Worm (Caenorhabditis elegans) whole organism, young adult: ENCODE results near the gene dct-6.

Source experiments
- F23B12.7 ChIP-seq: sonication (generic microtip); optimal IDR thresholded peaks from 2 replicates; lab custom pipeline; 2017; ENCODE audit warnings: missing genetic modification characterization, mild to moderate bottlenecking, missing compliant biosample characterization, antibody characterized with exemption, moderate library complexity; ENCODE audit not compliant: insufficient read depth
- ama-1 ChIP-seq, 3 experiments: fragments of 150-350 bp in 1 of 3; sonication (generic microtip) in 2 of 3; optimal IDR thresholded peaks; 2 replicates each; lab custom pipeline; 2014 to 2018; ENCODE audit warnings: missing biosample characterization in 2 of 3, missing genetic modification characterization in 2 of 3, missing genetic modification reagents in 2 of 3
- cebp-1 ChIP-seq, 2 experiments: fragments of 200-800 bp in 1 of 2; sonication (Bioruptor generic) in 1 of 2; sonication (generic microtip) in 1 of 2; IDR thresholded peaks in 1 of 2; optimal IDR thresholded peaks in 1 of 2; 2 replicates each; pipeline versions ENCODE4 v1.3.6 to Lab custom; 2017 to 2022; ENCODE audit warnings: missing compliant biosample characterization in 2 of 2, missing genetic modification characterization in 2 of 2, mild to moderate bottlenecking in 1 of 2, missing genetic modification reagents in 1 of 2, moderate library complexity in 1 of 2
- efl-1 ChIP-seq: fragments of 150-350 bp; optimal IDR thresholded peaks from 2 replicates; lab custom pipeline; 2014; ENCODE audit warnings: missing biosample characterization, missing genetic modification reagents, missing genetic modification characterization
- ets-4 ChIP-seq: fragments of 200-800 bp; sonication (Bioruptor generic); optimal IDR thresholded peaks from 2 replicates; lab custom pipeline; 2018; ENCODE audit warnings: mild to moderate bottlenecking, missing genetic modification characterization, missing compliant biosample characterization
- lir-1 ChIP-seq: fragments of 200-800 bp; sonication (Bioruptor generic); conservative IDR thresholded peaks from 2 replicates; pipeline ENCODE4 v1.3.6; 2022; ENCODE audit warnings: missing genetic modification reagents, missing genetic modification characterization, missing compliant biosample characterization
- nfya-2 ChIP-seq: fragments of 200-800 bp; sonication (Bioruptor generic); IDR thresholded peaks from 2 replicates; pipeline ENCODE4 v1.3.6; 2022; ENCODE audit warnings: missing genetic modification reagents, missing genetic modification characterization, missing compliant biosample characterization
- nhr-27 ChIP-seq: fragments of 200-800 bp; sonication (Bioruptor generic); optimal IDR thresholded peaks from 2 replicates; lab custom pipeline; 2018; ENCODE audit warnings: mild to moderate bottlenecking, missing genetic modification characterization, moderate library complexity, missing compliant biosample characterization
- pbrm-1 ChIP-seq: fragments of 200-800 bp; sonication (Bioruptor generic); IDR thresholded peaks from 2 replicates; pipeline ENCODE4 v1.3.6; 2022; ENCODE audit warnings: missing genetic modification reagents, missing genetic modification characterization, missing compliant biosample characterization
- sea-2 ChIP-seq: fragments of 200-800 bp; sonication (Bioruptor generic); IDR thresholded peaks from 2 replicates; pipeline ENCODE4 v1.3.6; 2022; ENCODE audit warnings: missing genetic modification characterization, missing compliant biosample characterization
- snpc-4 ChIP-seq, 5 experiments: fragments of 150-350 bp in 1 of 5; sonication (generic microtip) in 4 of 5; optimal IDR thresholded peaks; 2 replicates each; lab custom pipeline; 2014 to 2018; ENCODE audit warnings: missing genetic modification characterization in 5 of 5, missing biosample characterization in 3 of 5, antibody characterized with exemption in 2 of 5, mild to moderate bottlenecking in 2 of 5, missing compliant biosample characterization in 2 of 5, missing genotype in 2 of 5, moderate library complexity in 2 of 5, missing genetic modification reagents in 1 of 5
- sptf-2 ChIP-seq: fragments of 200-800 bp; sonication (Bioruptor generic); optimal IDR thresholded peaks from 2 replicates; lab custom pipeline; 2018; ENCODE audit warnings: mild to moderate bottlenecking, missing genetic modification characterization, missing compliant biosample characterization
- tbx-9 ChIP-seq: sonication (generic microtip); optimal IDR thresholded peaks from 2 replicates; lab custom pipeline; 2016; ENCODE audit warnings: borderline replicate concordance, missing genetic modification characterization, inconsistent platforms, missing compliant biosample characterization
- zim-3 ChIP-seq: sonication (generic microtip); optimal IDR thresholded peaks from 2 replicates; lab custom pipeline; 2017; ENCODE audit warnings: mild to moderate bottlenecking, missing genetic modification characterization, moderate library complexity, missing compliant biosample characterization

DNA sequence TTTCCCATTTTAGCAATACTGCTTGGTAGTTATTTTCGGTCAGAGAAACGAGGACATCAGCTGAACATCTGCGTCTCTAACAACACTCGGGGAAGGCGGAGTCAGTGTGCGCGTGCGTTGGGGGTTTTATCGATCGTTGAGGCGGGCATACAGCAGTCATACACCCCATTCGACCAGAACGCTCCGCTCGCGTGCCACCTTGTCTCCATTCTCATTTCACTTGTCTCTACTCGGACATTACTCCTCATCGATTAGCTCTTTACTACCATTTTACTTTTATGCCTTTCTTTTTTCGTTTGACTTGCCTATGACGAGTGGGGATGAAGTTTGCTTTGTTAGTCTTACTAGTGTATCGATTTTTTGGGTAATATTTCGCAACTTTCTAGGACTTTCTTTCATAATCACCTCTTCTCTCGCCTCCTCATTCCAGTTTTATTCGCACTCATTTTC lies 25.7 kb upstream of the dct-6 start:
- TF ChIP-seq nfya-2 (GFP tag; lab: Robert Waterston, UW) (no peak), tbx-9 (no peak), ets-4 (GFP tag; lab: Kevin White, UChicago) (peak; percentile 83), nhr-27 (tag; lab: Kevin White, UChicago) (peak; percentile 62), lir-1 (GFP tag; lab: Robert Waterston, UW) (no peak), cebp-1 (GFP tag; IDR thresholded peaks at IDR 0.05; lab: Robert Waterston, UW) (peak; percentile 64; the same call in 1 of the 2 replicates), cebp-1 (tag; optimal IDR thresholded peaks at IDR 0.05; lab: Kevin White, UChicago) (peak; percentile 95), sea-2 (GFP tag; lab: Robert Waterston, UW) (no peak), F23B12.7 (no peak), efl-1 (no peak), ama-1 (optimal IDR thresholded peaks at IDR 0.05; lab: Kevin White, UChicago) (peak; percentile 80), ama-1 (GFP tag; optimal IDR thresholded peaks at IDR 0.05; lab: Kevin White, UChicago) (peak; percentile 12 to 50), zim-3 (tag; lab: Kevin White, UChicago) (peak; percentile 66), pbrm-1 (peak; percentile 71), sptf-2 (GFP tag; lab: Kevin White, UChicago) (no peak), snpc-4 (GFP tag; optimal IDR thresholded peaks at IDR 0.05; lab: Kevin White, UChicago) (no peak), snpc-4 (tag; optimal IDR thresholded peaks at IDR 0.05; lab: Kevin White, UChicago) (peak in 3 of 4 experiments; percentile 2 to 33 (median 16))
